In the genomic region with DNA sequence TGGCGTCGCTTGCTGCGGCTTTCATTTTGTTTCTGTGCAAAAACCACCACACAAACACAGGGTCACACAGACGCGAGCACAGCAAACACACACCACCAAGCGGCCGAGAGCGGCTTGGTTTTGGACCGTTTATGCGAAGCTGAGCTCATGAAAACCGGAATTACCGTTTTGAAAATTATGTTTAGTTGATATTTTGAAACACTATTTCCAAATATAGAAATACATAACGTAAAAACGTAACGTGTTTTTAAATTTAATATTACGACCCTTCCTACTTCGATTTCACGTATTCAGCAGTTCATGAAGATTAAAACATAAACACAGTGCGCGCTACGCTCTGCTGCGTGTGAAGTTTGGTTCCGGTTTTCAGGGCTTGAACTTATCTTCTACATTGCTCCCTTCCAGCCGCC, we compare ENCODE assay signal across 1 fruit fly cellular context.
TF ChIP-seq lines count a peak whose summit lies in the region.

No protein-coding gene starts in this region.

TF ChIP-seq in whole organism, embryonic, 481 proteins besides CTCF, POLR2A, EP300 and RAD21 (continued from another document and continues in another):
- peak; percentile 92 for TF ChIP-seq kah (GFP tag; optimal IDR thresholded peaks at IDR 0.05; lab: Kevin White, UChicago)
- peak; percentile 99 for TF ChIP-seq PHDP (tag; optimal IDR thresholded peaks at IDR 0.05; lab: Kevin White, UChicago)
- peak; percentile 82 for TF ChIP-seq emc (GFP tag; optimal IDR thresholded peaks at IDR 0.05; lab: Kevin White, UChicago)
- peak; percentile 95 for TF ChIP-seq CG6683 (GFP tag; optimal IDR thresholded peaks at IDR 0.05; lab: Kevin White, UChicago)
- TF ChIP-seq CG18011 (GFP tag; optimal IDR thresholded peaks at IDR 0.05; lab: Kevin White, UChicago): peak; percentile 86
- TF ChIP-seq amos (GFP tag; IDR thresholded peaks at IDR 0.05; lab: Robert Waterston, UW; ENCODE audit: partially characterized antibody): no peak
- no peak for TF ChIP-seq nerfin-2 (GFP tag; IDR thresholded peaks at IDR 0.05; lab: Robert Waterston, UW; ENCODE audit: partially characterized antibody)
- peak; percentile 85 for TF ChIP-seq CG18764 (GFP tag; optimal IDR thresholded peaks at IDR 0.05; lab: Kevin White, UChicago)
- TF ChIP-seq gfzf (GFP tag; optimal IDR thresholded peaks at IDR 0.05; lab: Kevin White, UChicago): no peak
- peak; percentile 87 for TF ChIP-seq Nf-YC (tag; optimal IDR thresholded peaks at IDR 0.05; lab: Kevin White, UChicago)
- peak; percentile 76; the same call in 1 of the 2 replicates for TF ChIP-seq toy (GFP tag; IDR thresholded peaks at IDR 0.05; lab: Robert Waterston, UW)
- TF ChIP-seq CG18476 (GFP tag; optimal IDR thresholded peaks at IDR 0.05; lab: Kevin White, UChicago): peak; percentile 95
- TF ChIP-seq NC2α (GFP tag; optimal IDR thresholded peaks at IDR 0.05; lab: Kevin White, UChicago): peak; percentile 81
- TF ChIP-seq CG14441 (GFP tag; IDR thresholded peaks at IDR 0.05; lab: Robert Waterston, UW): peak; percentile 88
- TF ChIP-seq NK7.1 (GFP tag; optimal IDR thresholded peaks at IDR 0.05; lab: Kevin White, UChicago): peak; percentile 86
- TF ChIP-seq CG15696 (tag; optimal IDR thresholded peaks at IDR 0.05; lab: Kevin White, UChicago): peak; percentile 89
- TF ChIP-seq bbx (GFP tag; IDR thresholded peaks at IDR 0.05; lab: Robert Waterston, UW; ENCODE audit: partially characterized antibody): no peak
- TF ChIP-seq HLH54F (GFP tag; optimal IDR thresholded peaks at IDR 0.05; lab: Kevin White, UChicago): peak; percentile 93
- TF ChIP-seq CG17829 (tag; optimal IDR thresholded peaks at IDR 0.05; lab: Kevin White, UChicago): peak; percentile 97
- TF ChIP-seq CG6254 (GFP tag; optimal IDR thresholded peaks at IDR 0.05; lab: Kevin White, UChicago): peak; percentile 95
- peak; percentile 72 for TF ChIP-seq CG16815 (GFP tag; optimal IDR thresholded peaks at IDR 0.05; lab: Kevin White, UChicago)
- peak; percentile 58; the same call in 1 of the 2 replicates for TF ChIP-seq CG6272 (GFP tag; IDR thresholded peaks at IDR 0.05; lab: Robert Waterston, UW)
- peak; percentile 98 for TF ChIP-seq CG10979 (tag; optimal IDR thresholded peaks at IDR 0.05; lab: Kevin White, UChicago)
- peak; percentile 79 for TF ChIP-seq Jarid2 (GFP tag; optimal IDR thresholded peaks at IDR 0.05; lab: Kevin White, UChicago)
- TF ChIP-seq CoRest (tag; optimal IDR thresholded peaks at IDR 0.05; lab: Kevin White, UChicago): peak; percentile 96
- TF ChIP-seq CG16779 (GFP tag; IDR thresholded peaks at IDR 0.05; lab: Robert Waterston, UW): peak; percentile 69; the same call in 1 of the 2 replicates
- TF ChIP-seq Usf (GFP tag; optimal IDR thresholded peaks at IDR 0.05; lab: Kevin White, UChicago): peak; percentile 75
- no peak for TF ChIP-seq CG1832 (GFP tag; optimal IDR thresholded peaks at IDR 0.05; lab: Kevin White, UChicago)
- TF ChIP-seq schlank (tag; optimal IDR thresholded peaks at IDR 0.05; lab: Kevin White, UChicago): peak; percentile 95
- TF ChIP-seq CG8924 (tag; optimal IDR thresholded peaks at IDR 0.05; lab: Kevin White, UChicago): peak; percentile 98
- TF ChIP-seq sob (GFP tag; IDR thresholded peaks at IDR 0.05; lab: Robert Waterston, UW): peak; percentile 96
- TF ChIP-seq ssp (GFP tag; IDR thresholded peaks at IDR 0.05; lab: Robert Waterston, UW): peak; percentile 78
- peak; percentile 94 for TF ChIP-seq btn (GFP tag; optimal IDR thresholded peaks at IDR 0.05; lab: Kevin White, UChicago)
- peak; percentile 72 for TF ChIP-seq CG32772 (GFP tag; IDR thresholded peaks at IDR 0.05; lab: Robert Waterston, UW)
- peak; percentile 95 for TF ChIP-seq CG4328 (GFP tag; optimal IDR thresholded peaks at IDR 0.05; lab: Kevin White, UChicago)
- TF ChIP-seq Meics (GFP tag; optimal IDR thresholded peaks at IDR 0.05; lab: Kevin White, UChicago): peak; percentile 97
- no peak for TF ChIP-seq CG42726 (GFP tag; IDR thresholded peaks at IDR 0.05; lab: Robert Waterston, UW; ENCODE audit: partially characterized antibody)
- TF ChIP-seq run (tag; optimal IDR thresholded peaks at IDR 0.05; lab: Kevin White, UChicago): peak; percentile 94
- peak; percentile 89 for TF ChIP-seq B-H1 (GFP tag; IDR thresholded peaks at IDR 0.05; lab: Robert Waterston, UW)
- peak; percentile 97 for TF ChIP-seq chm (GFP tag; IDR thresholded peaks at IDR 0.05; lab: Robert Waterston, UW)
- TF ChIP-seq tll (GFP tag; optimal IDR thresholded peaks at IDR 0.05; lab: Kevin White, UChicago): peak in 1 of 2 experiments; percentile 27
- TF ChIP-seq rib (GFP tag; IDR thresholded peaks at IDR 0.05; lab: Robert Waterston, UW): peak; percentile 94
- TF ChIP-seq fd3F (GFP tag; optimal IDR thresholded peaks at IDR 0.05; lab: Kevin White, UChicago): peak; percentile 92
- 0 out of 2 replicates have a peak, but pooled peaks have one; percentile 31 for TF ChIP-seq aop (GFP tag; IDR thresholded peaks at IDR 0.05; lab: Robert Waterston, UW)
- peak; percentile 82 for TF ChIP-seq CG6654 (GFP tag; optimal IDR thresholded peaks at IDR 0.05; lab: Kevin White, UChicago)
- peak; percentile 81 for TF ChIP-seq H15 (GFP tag; IDR thresholded peaks at IDR 0.05; lab: Robert Waterston, UW)
- TF ChIP-seq CG2202 (tag; optimal IDR thresholded peaks at IDR 0.05; lab: Kevin White, UChicago): peak; percentile 95
- TF ChIP-seq CG4730 (GFP tag; IDR thresholded peaks at IDR 0.05; lab: Robert Waterston, UW): peak; percentile 69
- peak; percentile 90 for TF ChIP-seq Nf-YA (GFP tag; IDR thresholded peaks at IDR 0.05; lab: Robert Waterston, UW)
- TF ChIP-seq CG13287 (GFP tag; IDR thresholded peaks at IDR 0.05; lab: Robert Waterston, UW; ENCODE audit: partially characterized antibody): no peak
- TF ChIP-seq phol (tag; optimal IDR thresholded peaks at IDR 0.05; lab: Kevin White, UChicago): peak; percentile 95
- TF ChIP-seq CG12744 (GFP tag; optimal IDR thresholded peaks at IDR 0.05; lab: Kevin White, UChicago): peak; percentile 93
- TF ChIP-seq CrebB (tag; optimal IDR thresholded peaks at IDR 0.05; lab: Kevin White, UChicago): peak; percentile 98
- TF ChIP-seq ci (GFP tag; IDR thresholded peaks at IDR 0.05; lab: Robert Waterston, UW): peak; percentile 99
- peak; percentile 97 for TF ChIP-seq CG3281 (GFP tag; optimal IDR thresholded peaks at IDR 0.05; lab: Kevin White, UChicago)
- TF ChIP-seq Nf-YB (GFP tag; optimal IDR thresholded peaks at IDR 0.05; lab: Kevin White, UChicago): peak; percentile 85
- TF ChIP-seq Max (GFP tag; optimal IDR thresholded peaks at IDR 0.05; lab: Kevin White, UChicago): peak; percentile 95
- TF ChIP-seq Dll (GFP tag; IDR thresholded peaks at IDR 0.05; lab: Robert Waterston, UW; ENCODE audit: partially characterized antibody): no peak
- peak; percentile 94 for TF ChIP-seq CG10209 (GFP tag; optimal IDR thresholded peaks at IDR 0.05; lab: Kevin White, UChicago)
- peak; percentile 99 for TF ChIP-seq CG12219 (GFP tag; optimal IDR thresholded peaks at IDR 0.05; lab: Kevin White, UChicago)
- TF ChIP-seq cas (GFP tag; IDR thresholded peaks at IDR 0.05; lab: Robert Waterston, UW): peak; percentile 84
- peak; percentile 88 for TF ChIP-seq ewg (GFP tag; optimal IDR thresholded peaks at IDR 0.05; lab: Kevin White, UChicago)
- peak; percentile 95 for TF ChIP-seq CG4424 (GFP tag; optimal IDR thresholded peaks at IDR 0.05; lab: Kevin White, UChicago)
- TF ChIP-seq lab (GFP tag; optimal IDR thresholded peaks at IDR 0.05; lab: Kevin White, UChicago): peak; percentile 98
- peak; percentile 66; the same call in 1 of the 2 replicates for TF ChIP-seq gt (GFP tag; IDR thresholded peaks at IDR 0.05; lab: Robert Waterston, UW)
- TF ChIP-seq Lhr (GFP tag; optimal IDR thresholded peaks at IDR 0.05; lab: Kevin White, UChicago): peak; percentile 79
- TF ChIP-seq Mad (GFP tag; optimal IDR thresholded peaks at IDR 0.05; lab: Kevin White, UChicago): peak; percentile 91
- peak; percentile 97 for TF ChIP-seq CG7556 (GFP tag; optimal IDR thresholded peaks at IDR 0.05; lab: Kevin White, UChicago)
- TF ChIP-seq CG1233 (GFP tag; optimal IDR thresholded peaks at IDR 0.05; lab: Kevin White, UChicago): peak; percentile 96
- no peak for TF ChIP-seq br (optimal IDR thresholded peaks at IDR 0.05; lab: Kevin White, UChicago)
- peak; percentile 71 for TF ChIP-seq CG43689 (GFP tag; IDR thresholded peaks at IDR 0.05; lab: Robert Waterston, UW)
- TF ChIP-seq ftz-f1 (GFP tag; optimal IDR thresholded peaks at IDR 0.05; lab: Kevin White, UChicago): peak; percentile 79
- TF ChIP-seq CG15514 (GFP tag; optimal IDR thresholded peaks at IDR 0.05; lab: Kevin White, UChicago): peak; percentile 93
- peak; percentile 76 for TF ChIP-seq sisA (GFP tag; IDR thresholded peaks at IDR 0.05; lab: Robert Waterston, UW)
- peak; percentile 92 for TF ChIP-seq chn (GFP tag; optimal IDR thresholded peaks at IDR 0.05; lab: Kevin White, UChicago)
- TF ChIP-seq CG31441 (GFP tag; IDR thresholded peaks at IDR 0.05; lab: Robert Waterston, UW): peak; percentile 96
- no peak for TF ChIP-seq Bgb (GFP tag; IDR thresholded peaks at IDR 0.05; lab: Robert Waterston, UW; ENCODE audit: partially characterized antibody)
- peak; percentile 98 for TF ChIP-seq CG13424 (tag; optimal IDR thresholded peaks at IDR 0.05; lab: Kevin White, UChicago)
- TF ChIP-seq shn (GFP tag; optimal IDR thresholded peaks at IDR 0.05; lab: Kevin White, UChicago): peak; percentile 79
- TF ChIP-seq CG12155 (GFP tag; optimal IDR thresholded peaks at IDR 0.05; lab: Kevin White, UChicago): peak; percentile 89
- peak; percentile 95 for TF ChIP-seq Camta (GFP tag; optimal IDR thresholded peaks at IDR 0.05; lab: Kevin White, UChicago)
- peak; percentile 71 for TF ChIP-seq CG31388 (GFP tag; optimal IDR thresholded peaks at IDR 0.05; lab: Kevin White, UChicago)
- peak; percentile 83 for TF ChIP-seq YL-1 (GFP tag; optimal IDR thresholded peaks at IDR 0.05; lab: Kevin White, UChicago)
- peak; percentile 95 for TF ChIP-seq stc (GFP tag; IDR thresholded peaks at IDR 0.05; lab: Robert Waterston, UW)
- TF ChIP-seq croc (GFP tag; conservative IDR thresholded peaks at IDR 0.05; lab: Robert Waterston, UW): peak; percentile 82
- peak; percentile 85 for TF ChIP-seq jing (GFP tag; optimal IDR thresholded peaks at IDR 0.05; lab: Kevin White, UChicago)
- TF ChIP-seq ERR (GFP tag; optimal IDR thresholded peaks at IDR 0.05; lab: Kevin White, UChicago): peak; percentile 95
- TF ChIP-seq oc (tag; optimal IDR thresholded peaks at IDR 0.05; lab: Kevin White, UChicago): peak; percentile 96
- peak; percentile 82 for TF ChIP-seq CG3838 (GFP tag; optimal IDR thresholded peaks at IDR 0.05; lab: Kevin White, UChicago)
- TF ChIP-seq peb (GFP tag; IDR thresholded peaks at IDR 0.05; lab: Robert Waterston, UW): peak; percentile 86
- TF ChIP-seq CG4854 (GFP tag; optimal IDR thresholded peaks at IDR 0.05; lab: Kevin White, UChicago): peak; percentile 95
- TF ChIP-seq salm (tag; optimal IDR thresholded peaks at IDR 0.05; lab: Kevin White, UChicago): peak; percentile 94
- peak; percentile 48 for TF ChIP-seq Sry-δ (GFP tag; optimal IDR thresholded peaks at IDR 0.05; lab: Kevin White, UChicago)
- peak; percentile 95 for TF ChIP-seq Dek (tag; optimal IDR thresholded peaks at IDR 0.05; lab: Kevin White, UChicago)
- TF ChIP-seq CG30403 (GFP tag; optimal IDR thresholded peaks at IDR 0.05; lab: Kevin White, UChicago): peak; percentile 96
- peak; percentile 61; the same call in 1 of the 2 replicates for TF ChIP-seq ham (GFP tag; IDR thresholded peaks at IDR 0.05; lab: Robert Waterston, UW)
- TF ChIP-seq fd102C (GFP tag; optimal IDR thresholded peaks at IDR 0.05; lab: Kevin White, UChicago): peak; percentile 64
- no peak for TF ChIP-seq CG34224 (GFP tag; IDR thresholded peaks at IDR 0.05; lab: Robert Waterston, UW; ENCODE audit: partially characterized antibody)
- TF ChIP-seq CG10147 (GFP tag; optimal IDR thresholded peaks at IDR 0.05; lab: Kevin White, UChicago): peak; percentile 97
- TF ChIP-seq seq (GFP tag; IDR thresholded peaks at IDR 0.05; lab: Robert Waterston, UW): peak; percentile 97
- TF ChIP-seq CG7357 (GFP tag; IDR thresholded peaks at IDR 0.05; lab: Robert Waterston, UW): 0 out of 3 replicates have a peak, but pooled peaks have one; percentile 76
- TF ChIP-seq Dip2 (GFP tag; IDR thresholded peaks at IDR 0.05; lab: Robert Waterston, UW): peak; percentile 28; the same call in 1 of the 2 replicates
- peak; percentile 96 for TF ChIP-seq nmo (GFP tag; optimal IDR thresholded peaks at IDR 0.05; lab: Kevin White, UChicago)
- TF ChIP-seq CG1603 (tag; optimal IDR thresholded peaks at IDR 0.05; lab: Kevin White, UChicago): peak; percentile 97
- TF ChIP-seq zfh1 (GFP tag; IDR thresholded peaks at IDR 0.05; lab: Robert Waterston, UW): peak; percentile 96
- TF ChIP-seq CG33213 (GFP tag; optimal IDR thresholded peaks at IDR 0.05; lab: Kevin White, UChicago): peak; percentile 96
- TF ChIP-seq CG12659 (GFP tag; optimal IDR thresholded peaks at IDR 0.05; lab: Kevin White, UChicago): peak; percentile 97
- no peak for TF ChIP-seq Tbp (GFP tag; optimal IDR thresholded peaks at IDR 0.05; lab: Kevin White, UChicago)
- no peak for TF ChIP-seq Opbp (GFP tag; IDR thresholded peaks at IDR 0.05; lab: Robert Waterston, UW; ENCODE audit: partially characterized antibody)
- peak; percentile 94 for TF ChIP-seq tgo (GFP tag; IDR thresholded peaks at IDR 0.05; lab: Robert Waterston, UW)
- no peak for TF ChIP-seq hbn (GFP tag; IDR thresholded peaks at IDR 0.05; lab: Robert Waterston, UW; ENCODE audit: partially characterized antibody)
- peak; percentile 84 for TF ChIP-seq CG30431 (GFP tag; optimal IDR thresholded peaks at IDR 0.05; lab: Kevin White, UChicago)
- peak; percentile 92 to 93 for TF ChIP-seq chif (GFP tag; optimal IDR thresholded peaks at IDR 0.05; lab: Kevin White, UChicago)
- no peak for TF ChIP-seq tio (GFP tag; optimal IDR thresholded peaks at IDR 0.05; lab: Kevin White, UChicago)
- no peak for TF ChIP-seq Dp (GFP tag; optimal IDR thresholded peaks at IDR 0.05; lab: Kevin White, UChicago)
- TF ChIP-seq CG9797 (GFP tag; optimal IDR thresholded peaks at IDR 0.05; lab: Kevin White, UChicago): peak; percentile 38
- peak; percentile 95 for TF ChIP-seq onecut (GFP tag; IDR thresholded peaks at IDR 0.05; lab: Robert Waterston, UW)
- peak; percentile 82 for TF ChIP-seq exex (tag; optimal IDR thresholded peaks at IDR 0.05; lab: Kevin White, UChicago)
- TF ChIP-seq crc (GFP tag; optimal IDR thresholded peaks at IDR 0.05; lab: Kevin White, UChicago): peak; percentile 90
- peak; percentile 64; the same call in 2 of the 3 replicates for TF ChIP-seq z (GFP tag; IDR thresholded peaks at IDR 0.05; lab: Robert Waterston, UW)
- TF ChIP-seq Med (GFP tag; lab: Kevin White, UChicago): peak; percentile 100
- peak; percentile 95 for TF ChIP-seq her (GFP tag; optimal IDR thresholded peaks at IDR 0.05; lab: Kevin White, UChicago)
- peak; percentile 97 for TF ChIP-seq CG13894 (tag; optimal IDR thresholded peaks at IDR 0.05; lab: Kevin White, UChicago)
- peak; percentile 97 for TF ChIP-seq BtbVII (GFP tag; optimal IDR thresholded peaks at IDR 0.05; lab: Kevin White, UChicago)
